Fruit fly (Drosophila melanogaster) whole organism, pupa: Measurements from ENCODE around the gene Vps13B.
"Not testable (repeated sequence)": the region's sequence is repeated elsewhere in the genome, so short reads cannot be mapped to it uniquely, and the experiment has no call there.

Experiments used
- CG10348 ChIP-seq: fragments of 200-800 bp; sonication (Bioruptor generic); IDR thresholded peaks from 2 replicates; pipeline ENCODE4 v1.3.6; 2022; ENCODE audit warnings: missing biosample characterization, missing genetic modification characterization
- CG12605 ChIP-seq: fragments of 200-800 bp; sonication (Bioruptor generic); IDR thresholded peaks from 2 replicates; pipeline ENCODE4 v1.3.6; 2022; ENCODE audit warnings: missing biosample characterization, missing genetic modification characterization
- CG13204 ChIP-seq: fragments of 200-800 bp; sonication (Bioruptor generic); optimal IDR thresholded peaks from 2 replicates; lab custom pipeline; 2018; ENCODE audit warnings: missing biosample characterization, mild to moderate bottlenecking, missing genetic modification characterization, moderate library complexity
- CG15710 ChIP-seq: fragments of 200-800 bp; sonication (Bioruptor generic); optimal IDR thresholded peaks from 2 replicates; lab custom pipeline; 2018; ENCODE audit warnings: missing biosample characterization, mild to moderate bottlenecking, missing genetic modification characterization, moderate library complexity
- CG32121 ChIP-seq: fragments of 200-800 bp; sonication (Bioruptor generic); IDR thresholded peaks from 2 replicates; pipeline ENCODE4 v1.3.6; 2022; ENCODE audit warnings: missing biosample characterization, missing genetic modification characterization
- CG34367 ChIP-seq: fragments of 200-800 bp; sonication (Bioruptor generic); optimal IDR thresholded peaks from 2 replicates; lab custom pipeline; 2018; ENCODE audit warnings: missing biosample characterization, mild to moderate bottlenecking, missing genetic modification characterization
- CG4496 ChIP-seq: fragments of 200-800 bp; sonication (Bioruptor generic); IDR thresholded peaks from 3 replicates; pipeline ENCODE4 v1.3.6; 2022; ENCODE audit warnings: missing biosample characterization, missing genetic modification characterization
- CG8159 ChIP-seq: fragments of 200-800 bp; sonication (Bioruptor generic); optimal IDR thresholded peaks from 3 replicates; lab custom pipeline; 2018; ENCODE audit warnings: missing biosample characterization, mild to moderate bottlenecking, missing genetic modification characterization, moderate library complexity
- CG8301 ChIP-seq: fragments of 200-800 bp; sonication (Bioruptor generic); optimal IDR thresholded peaks from 2 replicates; lab custom pipeline; 2018; ENCODE audit warnings: missing biosample characterization, mild to moderate bottlenecking, missing genetic modification characterization
- CG9948 ChIP-seq: fragments of 200-800 bp; sonication (Bioruptor generic); optimal IDR thresholded peaks from 2 replicates; lab custom pipeline; 2018; ENCODE audit warnings: missing biosample characterization, mild to moderate bottlenecking, missing genetic modification characterization, moderate library complexity
- D1 ChIP-seq: fragments of 200-800 bp; sonication (Bioruptor generic); optimal IDR thresholded peaks from 2 replicates; lab custom pipeline; 2018; ENCODE audit warnings: missing biosample characterization, mild to moderate bottlenecking, missing genetic modification characterization, moderate library complexity
- EcR ChIP-seq: fragments of 200-800 bp; sonication (Bioruptor generic); optimal IDR thresholded peaks from 3 replicates; lab custom pipeline; 2019; ENCODE audit warnings: missing biosample characterization, missing genetic modification characterization, mild to moderate bottlenecking, moderate library complexity, missing genetic modification reagents
- Ets98B ChIP-seq: fragments of 200-800 bp; sonication (Bioruptor generic); IDR thresholded peaks from 2 replicates; pipeline ENCODE4 v1.3.6; 2022; ENCODE audit warnings: missing biosample characterization, missing genetic modification characterization
- Pif1A ChIP-seq: fragments of 200-800 bp; sonication (Bioruptor generic); optimal IDR thresholded peaks from 3 replicates; lab custom pipeline; 2016; ENCODE audit warnings: missing biosample characterization, missing genetic modification characterization
- Pif1B ChIP-seq: fragments of 200-800 bp; sonication (Bioruptor generic); optimal IDR thresholded peaks from 3 replicates; lab custom pipeline; 2016; ENCODE audit warnings: missing biosample characterization, missing genetic modification characterization
- Snoo ChIP-seq: fragments of 200-800 bp; sonication (Bioruptor generic); optimal IDR thresholded peaks from 3 replicates; lab custom pipeline; 2017; ENCODE audit warnings: missing biosample characterization, mild to moderate bottlenecking, missing genetic modification characterization, inconsistent platforms
- fd96Ca ChIP-seq: fragments of 200-800 bp; sonication (Bioruptor generic); IDR thresholded peaks from 3 replicates; pipeline ENCODE4 v1.3.6; 2022; ENCODE audit warnings: missing biosample characterization, missing genetic modification characterization
- gl ChIP-seq: fragments of 200-800 bp; sonication (Bioruptor generic); optimal IDR thresholded peaks from 2 replicates; lab custom pipeline; 2018; ENCODE audit warnings: missing biosample characterization, mild to moderate bottlenecking, missing genetic modification characterization
- rn ChIP-seq: fragments of 200-800 bp; sonication (Bioruptor generic); IDR thresholded peaks from 2 replicates; pipeline ENCODE4 v1.3.6; 2022; ENCODE audit warnings: missing biosample characterization, missing genetic modification characterization

Gene Vps13B

dm6 chr3R:29903775-29904356 lies 31.9 kb upstream of the Vps13B start, which contains the start of gene CG15517:
CG15517 (minus strand) TSS chr3R:29903825.
- peak; percentile 80 for TF ChIP-seq D1 (tag; lab: Kevin White, UChicago)
- no peak for TF ChIP-seq fd96Ca

- TF ChIP-seq CG10348 (GFP tag; lab: Robert Waterston, UW) (no peak), CG12605 (GFP tag; lab: Robert Waterston, UW) (no peak), CG15710 (tag; lab: Kevin White, UChicago) (no peak), CG8301 (tag; lab: Kevin White, UChicago) (no peak), Pif1B (GFP tag; lab: Kevin White, UChicago) (no peak), CG4496 (GFP tag; lab: Robert Waterston, UW) (no peak), fd96Ca (no peak), EcR (GFP tag; lab: Kevin White, UChicago) (no peak), CG8159 (no peak), D1 (tag; lab: Kevin White, UChicago) (no peak), Snoo (tag; lab: Kevin White, UChicago) (no peak)
Measured at dm6 chr3R:29905164-29905563, 30.6 kb upstream of the Vps13B start, which contains the start of gene CG15515. CG15515 (plus strand) TSS chr3R:29905464.

dm6 chr3R:29907601-29908175 lies 28.1 kb upstream of the Vps13B start, which contains the start of gene CG31036:
CG31036 (plus strand) TSS chr3R:29908107.
- TF ChIP-seq CG34367 (tag; lab: Kevin White, UChicago) (no peak), D1 (tag; lab: Kevin White, UChicago) (no peak), Ets98B (GFP tag; lab: Robert Waterston, UW) (no peak), CG9948 (tag; lab: Kevin White, UChicago) (no peak), CG8159 (no peak), CG15710 (tag; lab: Kevin White, UChicago) (no peak)

- TF ChIP-seq CG10348 (GFP tag; lab: Robert Waterston, UW) (no peak), Snoo (tag; lab: Kevin White, UChicago) (no peak), Ets98B (GFP tag; lab: Robert Waterston, UW) (no peak), CG8301 (tag; lab: Kevin White, UChicago) (no peak), rn (GFP tag; lab: Robert Waterston, UW) (no peak), EcR (GFP tag; lab: Kevin White, UChicago) (no peak), CG13204 (GFP tag; lab: Kevin White, UChicago) (no peak)
Measured at dm6 chr3R:29914246-29914645, 21.5 kb upstream of the Vps13B start, which contains the start of gene Capa. Capa (minus strand) TSS chr3R:29914346.

- TF ChIP-seq CG32121 (GFP tag; lab: Robert Waterston, UW) (no peak), gl (tag; lab: Kevin White, UChicago) (no peak), CG15710 (tag; lab: Kevin White, UChicago) (no peak), CG8159 (no peak), CG34367 (tag; lab: Kevin White, UChicago) (no peak)
Measured at dm6 chr3R:29920189-29920588, 15.6 kb upstream of the Vps13B start, which contains the start of gene trp. trp (minus strand) TSS chr3R:29920289.

- TF ChIP-seq Ets98B (GFP tag; lab: Robert Waterston, UW); EcR (GFP tag; lab: Kevin White, UChicago); fd96Ca: not testable (repeated sequence)
Measured at dm6 chr3R:29921916-29922315, 13.9 kb upstream of the Vps13B start, which contains the start of gene Jon99Ciii. Jon99Ciii (plus strand) TSS chr3R:29922216.

dm6 chr3R:29924515-29924914 lies 11.3 kb upstream of the Vps13B start, which contains the start of gene Jon99Cii:
Jon99Cii (minus strand) TSS chr3R:29924615.
- not testable (repeated sequence) for TF ChIP-seq CG15710 (tag; lab: Kevin White, UChicago); EcR (GFP tag; lab: Kevin White, UChicago); rn (GFP tag; lab: Robert Waterston, UW)
- TF ChIP-seq, all 21 proteins: peak for 0; not testable (repeated sequence) for 21

dm6 chr3R:29926089-29926488 lies 9.7 kb upstream of the Vps13B start, which contains the start of gene Jon99Ci:
Jon99Ci (minus strand) TSS chr3R:29926189.
- no peak for TF ChIP-seq CG10348 (GFP tag; lab: Robert Waterston, UW)
- TF ChIP-seq CG34367 (tag; lab: Kevin White, UChicago) = no peak
- TF ChIP-seq gl (tag; lab: Kevin White, UChicago) = no peak
- TF ChIP-seq EcR (GFP tag; lab: Kevin White, UChicago) = no peak
- TF ChIP-seq Ets98B (GFP tag; lab: Robert Waterston, UW) = no peak
- TF ChIP-seq CG9948 (tag; lab: Kevin White, UChicago) = no peak
- no peak for TF ChIP-seq CG4496 (GFP tag; lab: Robert Waterston, UW)
- TF ChIP-seq Pif1A (GFP tag; lab: Kevin White, UChicago) = no peak
- TF ChIP-seq CG12605 (GFP tag; lab: Robert Waterston, UW) = no peak
- no peak for TF ChIP-seq rn (GFP tag; lab: Robert Waterston, UW)
